Fruit fly (Drosophila melanogaster) whole organism, wandering third instar larva: ENCODE data around the gene CG4066.

Experiments used
- Abd-B ChIP-seq: fragments of >200 bp; optimal IDR thresholded peaks from 2 replicates; lab custom pipeline; 2017; ENCODE audit warnings: missing biosample characterization, missing genetic modification characterization
- CG32264 ChIP-seq: fragments of 200-800 bp; sonication (Bioruptor generic); optimal IDR thresholded peaks from 2 replicates; lab custom pipeline; 2016; ENCODE audit warnings: missing biosample characterization, missing genetic modification characterization
- Dif ChIP-seq: fragments of 200-275, 200-300 bp; sonication (Bioruptor generic); optimal IDR thresholded peaks from 2 replicates; lab custom pipeline; 2018; ENCODE audit warnings: missing biosample characterization, missing genetic modification characterization; ENCODE audit not compliant: partially characterized antibody
- GATAd ChIP-seq: sonication (Bioruptor generic); optimal IDR thresholded peaks from 2 replicates; lab custom pipeline; 2016; ENCODE audit warnings: missing biosample characterization, missing genetic modification characterization
- HLH106 ChIP-seq: fragments of 200-800 bp; optimal IDR thresholded peaks from 3 replicates; lab custom pipeline; 2019; ENCODE audit warnings: missing biosample characterization, mild to moderate bottlenecking, missing genetic modification characterization, moderate library complexity
- Hnf4 ChIP-seq: fragments of 200-800 bp; sonication (Bioruptor generic); optimal IDR thresholded peaks from 2 replicates; lab custom pipeline; 2016; ENCODE audit warnings: missing biosample characterization, mild to moderate bottlenecking, missing genetic modification characterization
- Hr83 ChIP-seq: fragments of 200-300 bp; sonication (Bioruptor generic); optimal IDR thresholded peaks from 2 replicates; lab custom pipeline; 2016; ENCODE audit warnings: missing biosample characterization, mild to moderate bottlenecking, missing genetic modification characterization, moderate library complexity; ENCODE audit not compliant: poor library complexity, severe bottlenecking
- Mio ChIP-seq: sonication (Bioruptor generic); optimal IDR thresholded peaks from 2 replicates; lab custom pipeline; 2016; ENCODE audit warnings: missing biosample characterization, missing genetic modification characterization
- N ChIP-seq: fragments of >200 bp; optimal IDR thresholded peaks from 2 replicates; lab custom pipeline; 2018; ENCODE audit warnings: missing biosample characterization, missing external identifiers, missing genetic modification characterization
- OdsH ChIP-seq: fragments of 200-800 bp; sonication (Bioruptor generic); optimal IDR thresholded peaks from 2 replicates; lab custom pipeline; 2016; ENCODE audit warnings: missing biosample characterization, mild to moderate bottlenecking, missing genetic modification characterization
- Rel ChIP-seq, 2 experiments: fragments of 200-800 bp; sonication (Bioruptor generic) in 1 of 2; optimal IDR thresholded peaks; 2 replicates in 1 of 2; 3 replicates in 1 of 2; lab custom pipeline; 2016 to 2019; ENCODE audit warnings: mild to moderate bottlenecking in 2 of 2, missing biosample characterization in 2 of 2, missing genetic modification characterization in 2 of 2, moderate library complexity in 1 of 2
- Sp1 ChIP-seq: fragments of 200-800 bp; sonication (Bioruptor generic); optimal IDR thresholded peaks from 3 replicates; lab custom pipeline; 2019; ENCODE audit warnings: missing biosample characterization, mild to moderate bottlenecking, missing genetic modification characterization, moderate library complexity
- Vsx2 ChIP-seq: fragments of 200-300, 225-300 bp; sonication (Bioruptor generic); optimal IDR thresholded peaks from 2 replicates; lab custom pipeline; 2018; ENCODE audit warnings: missing biosample characterization, missing genetic modification characterization; ENCODE audit not compliant: partially characterized antibody
- br ChIP-seq: fragments of 200-800 bp; sonication (Bioruptor generic); optimal IDR thresholded peaks from 2 replicates; lab custom pipeline; 2016; ENCODE audit warnings: missing biosample characterization, missing genetic modification characterization
- brk ChIP-seq: fragments of 200-800 bp; sonication (Bioruptor generic); optimal IDR thresholded peaks from 2 replicates; lab custom pipeline; 2016; ENCODE audit warnings: missing biosample characterization, mild to moderate bottlenecking, missing genetic modification characterization
- dmrt93B ChIP-seq: fragments of 200-800 bp; sonication (Bioruptor generic); optimal IDR thresholded peaks from 2 replicates; lab custom pipeline; 2018; ENCODE audit warnings: missing biosample characterization, mild to moderate bottlenecking, missing genetic modification characterization
- dsf ChIP-seq: sonication (Bioruptor generic); optimal IDR thresholded peaks from 2 replicates; lab custom pipeline; 2016; ENCODE audit warnings: missing biosample characterization, missing genetic modification characterization, borderline replicate concordance
- ey ChIP-seq: fragments of 200-800 bp; sonication (Bioruptor generic); optimal IDR thresholded peaks from 2 replicates; lab custom pipeline; 2016; ENCODE audit warnings: missing biosample characterization, missing genetic modification characterization
- foxo ChIP-seq, 2 experiments: fragments of 200-800 bp; sonication (Bioruptor generic); optimal IDR thresholded peaks; 2 replicates in 1 of 2; 3 replicates in 1 of 2; lab custom pipeline; 2016 to 2017; ENCODE audit warnings: missing biosample characterization in 2 of 2, missing genetic modification characterization in 2 of 2
- fru ChIP-seq: fragments of 200-800 bp; sonication (Bioruptor generic); optimal IDR thresholded peaks from 3 replicates; lab custom pipeline; 2016; ENCODE audit warnings: missing biosample characterization, mild to moderate bottlenecking, missing genetic modification characterization
- h ChIP-seq: fragments of 200-800 bp; sonication (Bioruptor generic); optimal IDR thresholded peaks from 3 replicates; lab custom pipeline; 2016; ENCODE audit warnings: missing biosample characterization, mild to moderate bottlenecking, missing genetic modification characterization
- jim ChIP-seq: fragments of 175-275, 200-325 bp; sonication (Bioruptor generic); optimal IDR thresholded peaks from 2 replicates; lab custom pipeline; 2016; ENCODE audit warnings: missing biosample characterization, mild to moderate bottlenecking, missing genetic modification characterization
- lola ChIP-seq: fragments of >200 bp; optimal IDR thresholded peaks from 2 replicates; lab custom pipeline; 2017; ENCODE audit warnings: missing biosample characterization, missing genetic modification characterization
- pan ChIP-seq: fragments of >200 bp; optimal IDR thresholded peaks from 2 replicates; lab custom pipeline; 2017
- psq ChIP-seq: fragments of 200-800 bp; sonication (Bioruptor generic); optimal IDR thresholded peaks from 3 replicates; lab custom pipeline; 2017; ENCODE audit warnings: missing biosample characterization, mild to moderate bottlenecking, missing genetic modification characterization, moderate library complexity
- rgr ChIP-seq: fragments of 200-800 bp; sonication (Bioruptor generic); optimal IDR thresholded peaks from 3 replicates; lab custom pipeline; 2016; ENCODE audit warnings: missing biosample characterization, mild to moderate bottlenecking, missing genetic modification characterization
- sage ChIP-seq: fragments of 200-800 bp; sonication (Bioruptor generic); optimal IDR thresholded peaks from 2 replicates; lab custom pipeline; 2016; ENCODE audit warnings: missing biosample characterization, mild to moderate bottlenecking, missing genetic modification characterization
- woc ChIP-seq: sonication (Bioruptor generic); optimal IDR thresholded peaks from 2 replicates; lab custom pipeline; 2016; ENCODE audit warnings: missing biosample characterization, mild to moderate bottlenecking, missing genetic modification characterization

CG4066 gene

DNA sequence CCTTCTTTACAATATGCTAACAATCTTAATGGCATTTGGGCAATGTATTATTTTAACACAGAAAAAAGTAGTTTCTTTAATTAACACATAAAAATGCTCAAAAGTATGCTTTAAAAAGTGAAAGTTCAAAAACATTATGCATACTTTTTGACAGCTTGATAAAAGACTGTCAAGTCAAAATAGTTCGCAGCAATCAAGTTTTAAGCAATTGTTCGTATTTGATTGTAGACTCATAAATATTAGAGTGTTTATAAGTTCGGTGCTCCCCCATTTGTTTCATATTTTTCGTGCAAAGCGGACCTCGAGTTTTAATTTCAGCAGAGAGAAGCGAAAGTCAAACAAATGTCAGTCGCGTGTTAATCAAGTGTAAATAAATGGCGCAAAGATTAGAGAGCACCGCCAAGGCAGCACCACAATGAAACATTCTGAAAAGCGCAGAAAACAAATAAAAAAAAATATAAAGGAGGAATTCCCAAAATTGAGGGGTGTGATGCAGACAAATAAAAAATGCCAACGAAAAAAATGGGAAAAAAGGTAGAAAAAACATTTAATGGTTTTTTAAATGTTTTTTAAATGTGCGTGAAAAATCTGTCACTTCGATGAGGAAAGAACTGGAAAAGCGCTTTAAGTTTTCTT, 33.9 kb downstream of the CG4066 start:
- TF ChIP-seq h (GFP tag; lab: Kevin White, UChicago) (peak; percentile 33), rgr (peak; percentile 0), ey (peak; percentile 37), foxo (GFP tag; optimal IDR thresholded peaks at IDR 0.05; lab: Kevin White, UChicago) (peak in 1 of 2 experiments; percentile 35), OdsH (GFP tag; lab: Kevin White, UChicago) (peak; percentile 20), Sp1 (GFP tag; lab: Kevin White, UChicago) (peak; percentile 31), Rel (GFP tag; optimal IDR thresholded peaks at IDR 0.05; lab: Kevin White, UChicago) (no peak), Rel (tag; optimal IDR thresholded peaks at IDR 0.05; lab: Kevin White, UChicago) (peak; percentile 93), br (GFP tag; lab: Kevin White, UChicago) (peak; percentile 9), lola (GFP tag; lab: Kevin White, UChicago) (no peak), CG32264 (GFP tag; lab: Kevin White, UChicago) (no peak), woc (GFP tag; lab: Kevin White, UChicago) (peak; percentile 10), fru (GFP tag; lab: Kevin White, UChicago) (peak; percentile 44), GATAd (GFP tag; lab: Kevin White, UChicago) (no peak), dsf (GFP tag; lab: Kevin White, UChicago) (no peak), HLH106 (tag; lab: Kevin White, UChicago) (peak; percentile 46), psq (GFP tag; lab: Kevin White, UChicago) (peak; percentile 15), dmrt93B (peak; percentile 36)

DNA sequence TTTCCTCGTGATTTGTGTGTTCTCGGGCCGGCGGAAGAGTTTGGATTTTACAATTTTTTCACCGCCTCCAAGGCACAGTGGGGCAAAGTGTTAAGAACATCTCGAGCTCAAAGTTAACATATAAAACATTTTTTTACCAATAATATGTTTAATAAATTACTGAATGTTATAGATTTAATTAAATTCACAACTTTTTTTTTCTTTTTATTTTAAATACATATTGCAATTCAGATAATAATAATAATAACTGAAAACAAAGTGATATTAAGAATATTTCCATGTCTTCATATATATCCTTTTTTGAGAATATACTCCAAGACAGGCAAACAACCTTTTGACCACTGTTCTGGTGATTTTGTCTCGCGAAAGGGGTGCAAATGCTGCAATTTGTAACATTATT, 34.8 kb downstream of the CG4066 start:
- peak in 1 of 2 experiments; percentile 27 for TF ChIP-seq foxo (GFP tag; optimal IDR thresholded peaks at IDR 0.05; lab: Kevin White, UChicago)
- no peak for TF ChIP-seq fru (GFP tag; lab: Kevin White, UChicago)
- TF ChIP-seq HLH106 (tag; lab: Kevin White, UChicago), result no peak
- TF ChIP-seq Hnf4 (GFP tag; lab: Kevin White, UChicago), result no peak

DNA sequence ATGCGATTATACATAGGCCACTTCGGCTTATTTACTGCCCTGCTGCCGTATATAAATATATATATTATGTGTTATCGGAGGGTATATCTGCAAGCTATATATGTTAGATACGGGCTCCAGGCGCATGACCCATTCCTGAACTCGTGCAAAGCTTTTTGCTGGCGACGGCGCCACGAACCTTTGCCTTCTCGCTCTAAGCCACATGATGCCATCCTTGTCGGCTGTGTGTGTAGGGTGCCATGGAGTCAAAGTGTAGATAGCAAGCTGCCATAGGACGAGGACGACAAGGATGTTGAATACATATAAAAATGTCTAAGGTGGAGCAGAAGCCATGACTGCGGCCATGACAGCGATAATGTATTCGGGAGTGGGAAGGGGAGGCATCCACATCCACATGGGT, 36.5 kb downstream of the CG4066 start:
- TF ChIP-seq woc (GFP tag; lab: Kevin White, UChicago) (no peak), Hr83 (GFP tag; lab: Kevin White, UChicago) (no peak), fru (GFP tag; lab: Kevin White, UChicago) (no peak), lola (GFP tag; lab: Kevin White, UChicago) (no peak), Abd-B (GFP tag; lab: Kevin White, UChicago) (no peak), jim (GFP tag; lab: Kevin White, UChicago) (no peak), br (GFP tag; lab: Kevin White, UChicago) (no peak), Mio (GFP tag; lab: Kevin White, UChicago) (no peak), GATAd (GFP tag; lab: Kevin White, UChicago) (no peak), rgr (no peak), Sp1 (GFP tag; lab: Kevin White, UChicago) (no peak), h (GFP tag; lab: Kevin White, UChicago) (no peak)

DNA sequence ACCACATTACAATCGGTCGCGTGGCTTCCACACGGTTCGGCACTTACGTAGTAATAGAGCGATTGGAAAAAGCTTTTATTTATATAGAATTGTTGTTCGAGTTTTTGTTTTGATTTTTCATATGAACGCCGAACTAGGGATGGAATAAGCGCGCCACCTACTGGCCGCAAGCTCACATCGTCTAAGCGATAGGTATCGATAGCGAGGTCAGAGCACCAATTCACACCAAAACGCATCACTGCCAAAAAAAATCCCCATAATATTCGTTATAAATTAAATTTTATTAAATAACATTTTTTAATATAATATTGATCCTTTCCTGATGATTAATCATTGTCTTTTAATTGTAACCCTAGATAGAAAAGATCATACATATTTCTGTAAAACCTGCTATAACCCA, 39.3 kb downstream of the CG4066 start, which contains the start of gene CG10038:
Gene CG10038, minus strand, starts transcription at position 148 of the 400 bp plus-strand sequence.
- TF ChIP-seq brk (no peak), GATAd (GFP tag; lab: Kevin White, UChicago) (peak; percentile 6), psq (GFP tag; lab: Kevin White, UChicago) (no peak), Hnf4 (GFP tag; lab: Kevin White, UChicago) (no peak), Sp1 (GFP tag; lab: Kevin White, UChicago) (no peak), h (GFP tag; lab: Kevin White, UChicago) (peak; percentile 43), rgr (peak; percentile 42), foxo (GFP tag; optimal IDR thresholded peaks at IDR 0.05; lab: Kevin White, UChicago) (peak in 1 of 2 experiments; percentile 54), sage (GFP tag; lab: Kevin White, UChicago) (peak; percentile 40), Hr83 (GFP tag; lab: Kevin White, UChicago) (peak; percentile 64), dsf (GFP tag; lab: Kevin White, UChicago) (no peak), Rel (GFP tag; optimal IDR thresholded peaks at IDR 0.05; lab: Kevin White, UChicago) (no peak), Rel (tag; optimal IDR thresholded peaks at IDR 0.05; lab: Kevin White, UChicago) (peak; percentile 99), jim (GFP tag; lab: Kevin White, UChicago) (no peak), Vsx2 (no peak), HLH106 (tag; lab: Kevin White, UChicago) (peak; percentile 25), lola (GFP tag; lab: Kevin White, UChicago) (no peak), pan (lab: Kevin White, UChicago) (no peak)
- TF ChIP-seq, all 38 proteins: peak for 8

DNA sequence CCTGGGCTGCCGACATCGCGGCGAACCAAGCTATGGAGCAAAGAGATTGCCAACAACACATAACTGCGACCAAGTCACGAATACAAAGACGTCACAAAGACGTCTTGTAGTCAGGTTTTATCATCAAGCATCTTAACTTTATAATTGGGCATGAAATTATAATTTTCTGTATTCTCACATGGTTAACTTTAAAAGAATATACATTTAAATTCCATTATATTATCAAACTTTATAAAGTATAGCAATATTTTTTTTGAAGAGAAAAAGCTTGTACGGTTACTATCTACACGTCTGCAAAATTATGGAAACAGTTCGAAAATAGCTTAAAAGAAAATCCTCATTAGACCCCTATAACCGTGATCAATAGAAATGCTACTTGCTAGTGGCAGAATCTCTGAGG, 40.9 kb downstream of the CG4066 start, which contains the start of gene CG10041:
Gene CG10041, minus strand, starts transcription at position 101 of the 400 bp plus-strand sequence.
- TF ChIP-seq Vsx2 (no peak), sage (GFP tag; lab: Kevin White, UChicago) (no peak), N (GFP tag; lab: Kevin White, UChicago) (no peak), pan (lab: Kevin White, UChicago) (no peak), Dif (GFP tag; lab: Kevin White, UChicago) (no peak), CG32264 (GFP tag; lab: Kevin White, UChicago) (no peak)
